Fruit fly (Drosophila melanogaster) whole organism, embryonic: ENCODE results near the gene CG10738.

ENCODE experiments used
- Atf3 ChIP-seq: fragments of 200-800 bp; sonication (Bioruptor generic); optimal IDR thresholded peaks from 3 replicates; lab custom pipeline; 2016; ENCODE audit warnings: missing biosample characterization, missing genetic modification characterization
- BEAF-32 ChIP-seq: fragments of 200-800 bp; sonication (Bioruptor generic); optimal IDR thresholded peaks from 3 replicates; lab custom pipeline; 2017; ENCODE audit warnings: missing biosample characterization, missing genetic modification characterization, mild to moderate bottlenecking, moderate library complexity, missing genetic modification reagents
- Bgb ChIP-seq: fragments of 200-800 bp; sonication (Bioruptor generic); IDR thresholded peaks from 2 replicates; pipeline ENCODE4 v1.3.6; 2022; ENCODE audit warnings: missing biosample characterization, missing genetic modification characterization; ENCODE audit not compliant: partially characterized antibody
- Bteb2 ChIP-seq: fragments of 200-800 bp; sonication (Bioruptor generic); optimal IDR thresholded peaks from 2 replicates; lab custom pipeline; 2016; ENCODE audit warnings: missing biosample characterization, missing genetic modification characterization
- CG1024 ChIP-seq: fragments of 200-800 bp; sonication (Bioruptor generic); IDR thresholded peaks from 2 replicates; pipeline ENCODE4 v1.3.6; 2022; ENCODE audit warnings: missing biosample characterization, missing genetic modification characterization
- CG12659 ChIP-seq: fragments of 200-800 bp; sonication (Bioruptor generic); optimal IDR thresholded peaks from 3 replicates; lab custom pipeline; 2017; ENCODE audit warnings: mild to moderate bottlenecking, missing biosample characterization, missing genetic modification reagents, missing genetic modification characterization
- CG13287 ChIP-seq: fragments of 200-800 bp; sonication (Bioruptor generic); IDR thresholded peaks from 2 replicates; pipeline ENCODE4 v1.3.6; 2022; ENCODE audit warnings: missing biosample characterization, missing genetic modification characterization; ENCODE audit not compliant: partially characterized antibody
- CG16813 ChIP-seq: fragments of 200-800 bp; sonication (Bioruptor generic); IDR thresholded peaks from 3 replicates; pipeline ENCODE4 v1.3.6; 2022; ENCODE audit warnings: missing biosample characterization, missing genetic modification characterization; ENCODE audit not compliant: partially characterized antibody
- CG16863 ChIP-seq: fragments of 200-800 bp; sonication (Bioruptor generic); optimal IDR thresholded peaks from 3 replicates; lab custom pipeline; 2016; ENCODE audit warnings: missing biosample characterization, missing genetic modification characterization
- CG17829 ChIP-seq: fragments of 200-800 bp; optimal IDR thresholded peaks from 2 replicates; lab custom pipeline; 2019; ENCODE audit warnings: missing biosample characterization, mild to moderate bottlenecking, missing genetic modification characterization, moderate library complexity
- CG2129 ChIP-seq: fragments of 200-800 bp; sonication (Bioruptor generic); IDR thresholded peaks from 2 replicates; pipeline ENCODE4 v1.3.6; 2022; ENCODE audit warnings: missing biosample characterization, missing genetic modification characterization; ENCODE audit not compliant: partially characterized antibody
- CG2678 ChIP-seq: fragments of 200-800 bp; sonication (Bioruptor generic); optimal IDR thresholded peaks from 3 replicates; lab custom pipeline; 2019; ENCODE audit warnings: missing biosample characterization, mild to moderate bottlenecking, missing genetic modification characterization, moderate library complexity
- CG34224 ChIP-seq: fragments of 200-800 bp; sonication (Bioruptor generic); IDR thresholded peaks from 3 replicates; pipeline ENCODE4 v1.3.6; 2022; ENCODE audit warnings: missing biosample characterization, missing genetic modification characterization; ENCODE audit not compliant: partially characterized antibody
- CG42726 ChIP-seq: fragments of 200-800 bp; sonication (Bioruptor generic); IDR thresholded peaks from 2 replicates; pipeline ENCODE4 v1.3.6; 2022; ENCODE audit warnings: missing biosample characterization, missing genetic modification characterization; ENCODE audit not compliant: partially characterized antibody
- CG43689 ChIP-seq: fragments of 200-800 bp; sonication (Bioruptor generic); IDR thresholded peaks from 2 replicates; pipeline ENCODE4 v1.3.6; 2022; ENCODE audit warnings: missing biosample characterization, missing genetic modification characterization
- CG4404 ChIP-seq: fragments of 200-800 bp; sonication (Bioruptor generic); IDR thresholded peaks from 2 replicates; pipeline ENCODE4 v1.3.6; 2022; ENCODE audit warnings: missing biosample characterization, missing genetic modification characterization
- CG4424 ChIP-seq: fragments of 200-800 bp; sonication (Bioruptor generic); optimal IDR thresholded peaks from 3 replicates; lab custom pipeline; 2016; ENCODE audit warnings: missing biosample characterization, missing genetic modification characterization
- CG6254 ChIP-seq: fragments of 200-800 bp; sonication (Bioruptor generic); optimal IDR thresholded peaks from 3 replicates; lab custom pipeline; 2017; ENCODE audit warnings: mild to moderate bottlenecking, missing biosample characterization, missing genetic modification reagents, missing genetic modification characterization
- CG9797 ChIP-seq: fragments of 200-800 bp; sonication (Bioruptor generic); optimal IDR thresholded peaks from 3 replicates; lab custom pipeline; 2018; ENCODE audit warnings: missing biosample characterization, mild to moderate bottlenecking, missing genetic modification characterization
- Dll ChIP-seq: fragments of 200-800 bp; sonication (Bioruptor generic); IDR thresholded peaks from 4 replicates; pipeline ENCODE4 v1.3.6; 2022; ENCODE audit warnings: missing biosample characterization, missing genetic modification characterization; ENCODE audit not compliant: partially characterized antibody
- Doc3 ChIP-seq: fragments of 200-800 bp; sonication (Bioruptor generic); IDR thresholded peaks from 3 replicates; pipeline ENCODE4 v1.3.6; 2022; ENCODE audit warnings: missing biosample characterization, missing genetic modification characterization; ENCODE audit not compliant: partially characterized antibody
- E2f2 ChIP-seq: fragments of 200-800 bp; sonication (Bioruptor generic); IDR thresholded peaks from 2 replicates; pipeline ENCODE4 v1.3.6; 2022; ENCODE audit warnings: missing biosample characterization, missing genetic modification characterization
- HLH4C ChIP-seq: fragments of 200-800 bp; sonication (Bioruptor generic); IDR thresholded peaks from 3 replicates; pipeline ENCODE4 v1.3.6; 2022; ENCODE audit warnings: missing biosample characterization, missing genetic modification characterization; ENCODE audit not compliant: partially characterized antibody
- Hr3 ChIP-seq: fragments of 200-800 bp; sonication (Bioruptor generic); optimal IDR thresholded peaks from 3 replicates; lab custom pipeline; 2016; ENCODE audit warnings: missing biosample characterization, missing genetic modification characterization
- Max ChIP-seq: fragments of 200-800 bp; sonication (Bioruptor generic); optimal IDR thresholded peaks from 2 replicates; lab custom pipeline; 2016; ENCODE audit warnings: missing biosample characterization, mild to moderate bottlenecking, missing genetic modification characterization
- Meics ChIP-seq: fragments of 200-800 bp; sonication (Bioruptor generic); optimal IDR thresholded peaks from 2 replicates; lab custom pipeline; 2017; ENCODE audit warnings: missing biosample characterization, mild to moderate bottlenecking, missing genetic modification characterization
- Neu2 ChIP-seq: fragments of 200-800 bp; sonication (Bioruptor generic); optimal IDR thresholded peaks from 3 replicates; lab custom pipeline; 2016; ENCODE audit warnings: missing biosample characterization, missing genetic modification characterization, borderline replicate concordance
- Nf-YC ChIP-seq: fragments of 200-800 bp; optimal IDR thresholded peaks from 3 replicates; lab custom pipeline; 2019; ENCODE audit warnings: missing biosample characterization, mild to moderate bottlenecking, missing genetic modification characterization, moderate library complexity
- Side ChIP-seq: fragments of 200-800 bp; sonication (Bioruptor generic); optimal IDR thresholded peaks from 2 replicates; lab custom pipeline; 2016; ENCODE audit warnings: missing biosample characterization, missing genetic modification characterization
- Spps ChIP-seq: fragments of 200-800 bp; sonication (Bioruptor generic); optimal IDR thresholded peaks from 2 replicates; lab custom pipeline; 2018; ENCODE audit warnings: missing biosample characterization, mild to moderate bottlenecking, missing genetic modification characterization
- cwo ChIP-seq: fragments of 200-800 bp; sonication (Bioruptor generic); optimal IDR thresholded peaks from 3 replicates; lab custom pipeline; 2017; ENCODE audit warnings: missing biosample characterization, missing genetic modification characterization, mild to moderate bottlenecking, moderate library complexity, missing genetic modification reagents
- danr ChIP-seq: fragments of 200-800 bp; sonication (Bioruptor generic); IDR thresholded peaks from 2 replicates; pipeline ENCODE4 v1.3.6; 2022; ENCODE audit warnings: missing biosample characterization, missing genetic modification characterization
- dmrt99B ChIP-seq: fragments of 200-800 bp; sonication (Bioruptor generic); optimal IDR thresholded peaks from 2 replicates; lab custom pipeline; 2018; ENCODE audit warnings: missing biosample characterization, mild to moderate bottlenecking, missing genetic modification characterization, moderate library complexity
- fd64A ChIP-seq: fragments of 200-800 bp; sonication (Bioruptor generic); optimal IDR thresholded peaks from 3 replicates; lab custom pipeline; 2018; ENCODE audit warnings: missing biosample characterization, mild to moderate bottlenecking, missing genetic modification characterization
- gce ChIP-seq: fragments of 200-800 bp; sonication (Bioruptor generic); IDR thresholded peaks from 3 replicates; pipeline ENCODE4 v1.3.6; 2022; ENCODE audit warnings: missing biosample characterization, missing genetic modification characterization
- grau ChIP-seq: fragments of 200-800 bp; optimal IDR thresholded peaks from 3 replicates; lab custom pipeline; 2019; ENCODE audit warnings: missing biosample characterization, mild to moderate bottlenecking, missing genetic modification characterization, moderate library complexity
- hb ChIP-seq: fragments of 200-800 bp; sonication (Bioruptor generic); IDR thresholded peaks from 3 replicates; pipeline ENCODE4 v1.3.6; 2022; ENCODE audit warnings: missing biosample characterization, missing genetic modification characterization; ENCODE audit not compliant: partially characterized antibody
- hbn ChIP-seq: fragments of 200-800 bp; sonication (Bioruptor generic); IDR thresholded peaks from 2 replicates; pipeline ENCODE4 v1.3.6; 2022; ENCODE audit warnings: missing biosample characterization, missing genetic modification characterization; ENCODE audit not compliant: partially characterized antibody
- inv ChIP-seq: fragments of 200-800 bp; sonication (Bioruptor generic); IDR thresholded peaks from 2 replicates; pipeline ENCODE4 v1.3.6; 2022; ENCODE audit warnings: missing biosample characterization, missing genetic modification characterization; ENCODE audit not compliant: partially characterized antibody
- nmo ChIP-seq: fragments of 200-800 bp; sonication (Bioruptor generic); optimal IDR thresholded peaks from 2 replicates; lab custom pipeline; 2018; ENCODE audit warnings: missing biosample characterization, mild to moderate bottlenecking, missing genetic modification characterization, moderate library complexity
- pita ChIP-seq: fragments of 200-800 bp; sonication (Bioruptor generic); optimal IDR thresholded peaks from 2 replicates; lab custom pipeline; 2017; ENCODE audit warnings: missing biosample characterization, mild to moderate bottlenecking, missing genetic modification characterization
- pzg ChIP-seq: fragments of 200-800 bp; sonication (Bioruptor generic); optimal IDR thresholded peaks from 3 replicates; lab custom pipeline; 2018; ENCODE audit warnings: missing biosample characterization, mild to moderate bottlenecking, missing genetic modification characterization, moderate library complexity
- stwl ChIP-seq: fragments of 200-800 bp; sonication (Bioruptor generic); optimal IDR thresholded peaks from 3 replicates; lab custom pipeline; 2018; ENCODE audit warnings: missing biosample characterization, mild to moderate bottlenecking, missing genetic modification characterization, moderate library complexity
- tio ChIP-seq: fragments of 200-800 bp; sonication (Bioruptor generic); optimal IDR thresholded peaks from 2 replicates; lab custom pipeline; 2017; ENCODE audit warnings: missing biosample characterization, missing genetic modification characterization, inconsistent platforms
- tll ChIP-seq, 2 experiments: fragments of 200-800 bp in 1 of 2; fragments of >200 bp in 1 of 2; sonication (Bioruptor generic) in 1 of 2; optimal IDR thresholded peaks; 2 replicates each; lab custom pipeline; 2017 to 2019; ENCODE audit warnings: missing biosample characterization in 2 of 2, missing genetic modification characterization in 2 of 2, mild to moderate bottlenecking in 1 of 2, moderate library complexity in 1 of 2
- trem ChIP-seq: fragments of 200-800 bp; optimal IDR thresholded peaks from 3 replicates; lab custom pipeline; 2019; ENCODE audit warnings: missing biosample characterization, mild to moderate bottlenecking, missing genetic modification characterization, moderate library complexity
- usp ChIP-seq: fragments of >200 bp; optimal IDR thresholded peaks from 2 replicates; lab custom pipeline; 2017; ENCODE audit warnings: missing biosample characterization, missing genetic modification characterization

The CG10738 gene

dm6 chr3L:13412200-13412885 is 38.2 kb upstream of the CG10738 start, which contains the start of the genes CG10222 and flr (continued):
- peak; percentile 85 for TF ChIP-seq Dll (GFP tag; lab: Robert Waterston, UW)
- TF ChIP-seq danr: no peak
- peak; percentile 57 for TF ChIP-seq stwl
- no peak for TF ChIP-seq pita (GFP tag; lab: Kevin White, UChicago)
- no peak for TF ChIP-seq CG1024 (GFP tag; lab: Robert Waterston, UW)
- TF ChIP-seq CG34224 (GFP tag; lab: Robert Waterston, UW): peak; percentile 58; the same call in 2 of the 3 replicates
- no peak for TF ChIP-seq tll (GFP tag; optimal IDR thresholded peaks at IDR 0.05; lab: Kevin White, UChicago)
- TF ChIP-seq Bteb2 (GFP tag; lab: Kevin White, UChicago): no peak
- no peak for TF ChIP-seq gce
- TF ChIP-seq Nf-YC: peak; percentile 35
- TF ChIP-seq grau (tag; lab: Kevin White, UChicago): peak; percentile 6
- TF ChIP-seq Bgb (GFP tag; lab: Robert Waterston, UW): peak; percentile 70
- TF ChIP-seq HLH4C: peak; percentile 82
- peak; percentile 53 for TF ChIP-seq nmo (GFP tag; lab: Kevin White, UChicago)
- peak; percentile 22 for TF ChIP-seq pzg (GFP tag; lab: Kevin White, UChicago)
- no peak for TF ChIP-seq cwo (GFP tag; lab: Kevin White, UChicago)
- no peak for TF ChIP-seq Neu2
- TF ChIP-seq Hr3 (GFP tag; lab: Kevin White, UChicago): no peak
- peak; percentile 27 for TF ChIP-seq Meics (GFP tag; lab: Kevin White, UChicago)
- TF ChIP-seq CG43689 (GFP tag; lab: Robert Waterston, UW): no peak
- TF ChIP-seq CG12659 (GFP tag; lab: Kevin White, UChicago): no peak
- no peak for TF ChIP-seq Spps
- peak; percentile 41 for TF ChIP-seq trem (tag; lab: Kevin White, UChicago)
- peak; percentile 68; the same call in 2 of the 3 replicates for TF ChIP-seq Doc3 (GFP tag; lab: Robert Waterston, UW)
- TF ChIP-seq Side (GFP tag; lab: Kevin White, UChicago): no peak
- peak; percentile 30 for TF ChIP-seq Max (GFP tag; lab: Kevin White, UChicago)
- peak; percentile 64 for TF ChIP-seq inv (GFP tag; lab: Robert Waterston, UW)
- no peak for TF ChIP-seq usp (GFP tag; lab: Kevin White, UChicago)
- no peak for TF ChIP-seq CG4404 (GFP tag; lab: Robert Waterston, UW)
- peak; percentile 80 for TF ChIP-seq E2f2 (GFP tag; lab: Robert Waterston, UW)
- TF ChIP-seq CG16813 (GFP tag; lab: Robert Waterston, UW): peak; percentile 75
- TF ChIP-seq dmrt99B (tag; lab: Kevin White, UChicago): no peak
- no peak for TF ChIP-seq CG9797
- peak; percentile 74 for TF ChIP-seq CG13287 (GFP tag; lab: Robert Waterston, UW)
- no peak for TF ChIP-seq fd64A (GFP tag; lab: Kevin White, UChicago)
- TF ChIP-seq CG17829: peak; percentile 40
- TF ChIP-seq CG16863 (GFP tag; lab: Kevin White, UChicago): no peak
- TF ChIP-seq CG4424 (GFP tag; lab: Kevin White, UChicago): no peak
- no peak for TF ChIP-seq CG6254 (GFP tag; lab: Kevin White, UChicago)
- no peak for TF ChIP-seq tio
- peak; percentile 46; the same call in 1 of the 2 replicates for TF ChIP-seq CG2129 (GFP tag; lab: Robert Waterston, UW)
- 0 out of 2 replicates have a peak, but pooled peaks have one; percentile 42 for TF ChIP-seq CG42726 (GFP tag; lab: Robert Waterston, UW)
- no peak for TF ChIP-seq Atf3 (GFP tag; lab: Kevin White, UChicago)
- peak; percentile 66; the same call in 1 of the 2 replicates for TF ChIP-seq hbn (GFP tag; lab: Robert Waterston, UW)
- TF ChIP-seq CG2678 (tag; lab: Kevin White, UChicago): peak; percentile 41
- peak; percentile 73 for TF ChIP-seq BEAF-32 (GFP tag; lab: Kevin White, UChicago)
- peak; percentile 69 for TF ChIP-seq hb
